Worm (Caenorhabditis elegans): ENCODE data around the gene F02C9.1.

ce11 chrV:3094351-3094750 lies 44.2 kb upstream of the F02C9.1 start, which contains the start of gene cyp-33C9:
- TF ChIP-seq ama-1 (optimal IDR thresholded peaks at IDR 0.05): no peak
- TF ChIP-seq ttx-3 (tag; optimal IDR thresholded peaks at IDR 0.05): no peak
- no peak for TF ChIP-seq tbx-2 (tag; optimal IDR thresholded peaks at IDR 0.05)
- TF ChIP-seq sox-2 (GFP tag; IDR thresholded peaks at IDR 0.05): no peak
- TF ChIP-seq mec-3 (tag; optimal IDR thresholded peaks at IDR 0.05; ENCODE audit: borderline replicate concordance): no peak
